Fruit fly (Drosophila melanogaster): ENCODE measurements around the gene CG9095.

The CG9095 gene

dm6 chrX:15121714-15122113 lies 41.3 kb downstream of the CG9095 start (continued):
- TF ChIP-seq trh (GFP tag; optimal IDR thresholded peaks at IDR 0.05), result no peak
- TF ChIP-seq Abd-B (GFP tag; optimal IDR thresholded peaks at IDR 0.05), result no peak
- TF ChIP-seq CG4707 (GFP tag; optimal IDR thresholded peaks at IDR 0.05), result no peak
- no peak for TF ChIP-seq CG7372 (GFP tag; IDR thresholded peaks at IDR 0.05)
- TF ChIP-seq fd96Cb (tag; optimal IDR thresholded peaks at IDR 0.05), result peak; percentile 17
- TF ChIP-seq CG5180 (GFP tag; optimal IDR thresholded peaks at IDR 0.05), result peak; percentile 54
- TF ChIP-seq seq (GFP tag; IDR thresholded peaks at IDR 0.05), result no peak
- TF ChIP-seq nmo (GFP tag; optimal IDR thresholded peaks at IDR 0.05), result peak; percentile 33
- TF ChIP-seq vvl (GFP tag; IDR thresholded peaks at IDR 0.05), result peak; percentile 40; the same call in 1 of the 2 replicates
- no peak for TF ChIP-seq ash1 (GFP tag; optimal IDR thresholded peaks at IDR 0.05)
- no peak for TF ChIP-seq CG10431 (GFP tag; optimal IDR thresholded peaks at IDR 0.05)
- TF ChIP-seq CG1529 (GFP tag; optimal IDR thresholded peaks at IDR 0.05), result no peak
- no peak for TF ChIP-seq CG17328 (GFP tag; IDR thresholded peaks at IDR 0.05)
- peak; percentile 50 for TF ChIP-seq CG17359 (tag; optimal IDR thresholded peaks at IDR 0.05)
- TF ChIP-seq Ada2b (GFP tag; IDR thresholded peaks at IDR 0.05), result no peak
- no peak for TF ChIP-seq CG8765 (GFP tag; IDR thresholded peaks at IDR 0.05)
- no peak for TF ChIP-seq yki (optimal IDR thresholded peaks at IDR 0.05)
- TF ChIP-seq CG3281 (GFP tag; optimal IDR thresholded peaks at IDR 0.05), result no peak
- no peak for TF ChIP-seq slp2 (GFP tag; optimal IDR thresholded peaks at IDR 0.05)
- peak; percentile 49; the same call in 1 of the 2 replicates for TF ChIP-seq Ptx1 (GFP tag; IDR thresholded peaks at IDR 0.05)
- TF ChIP-seq fd102C (GFP tag; optimal IDR thresholded peaks at IDR 0.05), result no peak
- TF ChIP-seq wor (GFP tag; IDR thresholded peaks at IDR 0.05), result 0 out of 2 replicates have a peak, but pooled peaks have one; percentile 14
- no peak for TF ChIP-seq Ssrp (tag; optimal IDR thresholded peaks at IDR 0.05)
- no peak for TF ChIP-seq chm (GFP tag; IDR thresholded peaks at IDR 0.05)
- TF ChIP-seq aop (GFP tag; IDR thresholded peaks at IDR 0.05), result no peak
- TF ChIP-seq CG10267 (tag; optimal IDR thresholded peaks at IDR 0.05), result peak; percentile 24
- no peak for TF ChIP-seq sob (GFP tag; IDR thresholded peaks at IDR 0.05)
- TF ChIP-seq ac (GFP tag; optimal IDR thresholded peaks at IDR 0.05), result no peak
- TF ChIP-seq CG16779 (GFP tag; IDR thresholded peaks at IDR 0.05), result no peak
- no peak for TF ChIP-seq bcd (GFP tag; optimal IDR thresholded peaks at IDR 0.05)
- no peak for TF ChIP-seq CG8478 (optimal IDR thresholded peaks at IDR 0.05)
- peak; percentile 30 for TF ChIP-seq CG8388 (GFP tag; optimal IDR thresholded peaks at IDR 0.05)
- TF ChIP-seq Oli (tag; optimal IDR thresholded peaks at IDR 0.05), result peak; percentile 45
- no peak for TF ChIP-seq her (GFP tag; optimal IDR thresholded peaks at IDR 0.05)
- no peak for TF ChIP-seq BEAF-32 (GFP tag; optimal IDR thresholded peaks at IDR 0.05)
- no peak for TF ChIP-seq ssp (GFP tag; IDR thresholded peaks at IDR 0.05)
- TF ChIP-seq CG6791 (GFP tag; IDR thresholded peaks at IDR 0.05; ENCODE audit: partially characterized antibody), result no peak
- no peak for TF ChIP-seq shn (GFP tag; optimal IDR thresholded peaks at IDR 0.05)
- TF ChIP-seq tll (GFP tag; optimal IDR thresholded peaks at IDR 0.05), result no peak
- no peak for TF ChIP-seq sd (tag; optimal IDR thresholded peaks at IDR 0.05)
- TF ChIP-seq Stat92E (GFP tag; optimal IDR thresholded peaks at IDR 0.05), result no peak
- TF ChIP-seq so (GFP tag; IDR thresholded peaks at IDR 0.05), result no peak
- no peak for TF ChIP-seq CG4730 (GFP tag; IDR thresholded peaks at IDR 0.05)
- no peak for TF ChIP-seq CG2875 (GFP tag; optimal IDR thresholded peaks at IDR 0.05)
- TF ChIP-seq CG8359 (GFP tag; optimal IDR thresholded peaks at IDR 0.05; ENCODE audit: borderline replicate concordance), result no peak
- no peak for TF ChIP-seq schlank (tag; optimal IDR thresholded peaks at IDR 0.05)
- TF ChIP-seq hth (optimal IDR thresholded peaks at IDR 0.05), result no peak
- TF ChIP-seq CrebB (tag; optimal IDR thresholded peaks at IDR 0.05), result no peak
- TF ChIP-seq Awh (GFP tag; IDR thresholded peaks at IDR 0.05), result no peak
- TF ChIP-seq Dp (GFP tag; optimal IDR thresholded peaks at IDR 0.05), result no peak
- no peak for TF ChIP-seq h (optimal IDR thresholded peaks at IDR 0.05)
- no peak for TF ChIP-seq CG33557 (GFP tag; optimal IDR thresholded peaks at IDR 0.05)
